Fruit fly (Drosophila melanogaster) S2 (cell line): ENCODE measurements around the gene Drsl3.
A peak's percentile ranks its signal among the peaks of the same experiment; 100 is the strongest.

Source experiments
- CG8478 ChIP-seq: fragments of >200 bp; optimal IDR thresholded peaks from 2 replicates; lab custom pipeline; 2018
- CTCF ChIP-seq, 2 experiments: fragments of >200 bp; optimal IDR thresholded peaks; 2 replicates each; lab custom pipeline; 2018

The Drsl3 gene

DNA sequence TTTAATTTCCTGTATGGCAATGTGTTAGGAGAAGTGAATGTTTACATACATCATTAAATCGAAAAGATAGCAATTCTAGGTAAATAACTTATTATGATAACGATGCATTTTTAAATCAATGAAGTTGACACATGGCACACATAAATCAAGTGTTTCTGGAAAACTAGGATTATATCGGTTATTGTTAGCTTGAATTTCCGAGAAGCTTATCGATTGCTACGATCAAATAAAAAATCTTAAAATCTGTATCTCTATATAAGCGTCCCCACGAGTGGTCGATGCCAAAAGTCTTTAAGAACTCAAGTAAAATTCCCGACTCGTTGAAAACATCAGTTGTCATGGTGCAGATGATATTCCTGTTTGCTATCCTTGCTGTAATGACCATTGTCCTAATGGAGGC is at the start of gene Drsl3:
Gene Drsl3, plus strand, starts transcription at position 301 of the 400 bp plus-strand sequence.
- TF ChIP-seq CG8478 (lab: Kevin White, UChicago) (no peak), CTCF (optimal IDR thresholded peaks at IDR 0.05; lab: Kevin White, UChicago) (no peak)

DNA sequence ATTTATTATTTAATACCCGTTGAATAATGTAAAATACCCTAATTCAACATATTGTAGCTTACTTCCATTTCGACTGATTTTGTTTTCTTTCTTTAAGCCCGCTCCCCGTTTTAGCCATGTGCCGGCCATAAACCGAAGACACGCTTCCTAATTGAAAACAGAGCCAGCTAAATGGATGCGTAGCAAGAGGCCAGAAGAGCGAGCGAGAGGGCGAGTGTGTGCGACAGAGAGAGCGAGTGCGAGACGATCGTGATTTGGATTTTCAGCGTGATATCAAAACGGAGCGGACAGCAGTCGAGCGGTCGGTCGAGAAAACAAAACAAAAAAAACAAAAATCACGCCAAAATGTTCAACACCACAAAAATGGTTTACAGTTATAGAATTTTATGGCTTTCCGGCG is 48.5 kb upstream of the Drsl3 start:
- no peak for TF ChIP-seq CTCF (optimal IDR thresholded peaks at IDR 0.05; lab: Kevin White, UChicago)
- TF ChIP-seq CG8478 (lab: Kevin White, UChicago): no peak

DNA sequence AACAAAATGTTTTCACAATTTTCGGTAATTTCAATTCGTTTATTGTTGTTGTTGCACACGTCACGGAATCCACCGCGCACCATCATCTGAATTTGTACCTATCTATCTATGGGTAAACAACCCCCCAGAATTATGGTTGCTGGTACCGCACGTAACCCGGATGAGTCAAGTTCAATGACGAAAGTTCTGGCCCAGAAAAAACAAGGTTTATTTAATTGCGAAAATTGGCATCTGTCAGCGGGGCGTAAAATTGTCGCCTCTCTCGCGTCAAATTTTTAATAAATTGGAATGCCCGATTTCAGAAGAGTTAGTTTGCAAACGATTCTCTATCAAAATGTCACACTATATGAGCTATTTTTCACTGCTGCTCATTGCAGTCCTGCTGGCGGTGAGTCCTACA is 46.6 kb upstream of the Drsl3 start, which contains the start of gene CG34265:
Gene CG34265, plus strand, starts transcription at position 301 of the 400 bp plus-strand sequence.
- TF ChIP-seq CTCF (optimal IDR thresholded peaks at IDR 0.05; lab: Kevin White, UChicago) (no peak), CG8478 (lab: Kevin White, UChicago) (no peak)

DNA sequence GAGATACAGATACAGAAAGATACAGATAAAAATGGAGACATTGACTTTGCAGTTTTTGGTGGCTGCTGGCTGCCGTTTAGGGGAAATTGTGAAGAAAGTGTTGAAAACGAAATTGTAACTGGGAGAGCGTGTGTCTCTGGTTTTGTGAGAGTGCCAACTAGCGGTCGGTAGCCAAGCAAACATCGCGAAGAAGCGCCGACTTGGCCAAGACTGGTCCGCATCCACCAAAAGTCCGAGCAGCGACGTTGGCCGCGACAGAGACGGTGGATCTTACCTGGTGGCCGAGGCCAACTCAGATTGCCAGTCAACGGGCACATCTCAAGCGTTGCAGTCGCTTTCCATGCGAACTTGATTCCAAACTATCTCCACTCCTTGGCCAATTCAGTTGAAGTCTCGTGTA is 44.1 kb upstream of the Drsl3 start, which contains the start of gene CG14960:
Gene CG14960, plus strand, starts transcription at position 301 of the 400 bp plus-strand sequence.
- no peak for TF ChIP-seq CTCF (optimal IDR thresholded peaks at IDR 0.05; lab: Kevin White, UChicago)
- TF ChIP-seq CG8478 (lab: Kevin White, UChicago): no peak

DNA sequence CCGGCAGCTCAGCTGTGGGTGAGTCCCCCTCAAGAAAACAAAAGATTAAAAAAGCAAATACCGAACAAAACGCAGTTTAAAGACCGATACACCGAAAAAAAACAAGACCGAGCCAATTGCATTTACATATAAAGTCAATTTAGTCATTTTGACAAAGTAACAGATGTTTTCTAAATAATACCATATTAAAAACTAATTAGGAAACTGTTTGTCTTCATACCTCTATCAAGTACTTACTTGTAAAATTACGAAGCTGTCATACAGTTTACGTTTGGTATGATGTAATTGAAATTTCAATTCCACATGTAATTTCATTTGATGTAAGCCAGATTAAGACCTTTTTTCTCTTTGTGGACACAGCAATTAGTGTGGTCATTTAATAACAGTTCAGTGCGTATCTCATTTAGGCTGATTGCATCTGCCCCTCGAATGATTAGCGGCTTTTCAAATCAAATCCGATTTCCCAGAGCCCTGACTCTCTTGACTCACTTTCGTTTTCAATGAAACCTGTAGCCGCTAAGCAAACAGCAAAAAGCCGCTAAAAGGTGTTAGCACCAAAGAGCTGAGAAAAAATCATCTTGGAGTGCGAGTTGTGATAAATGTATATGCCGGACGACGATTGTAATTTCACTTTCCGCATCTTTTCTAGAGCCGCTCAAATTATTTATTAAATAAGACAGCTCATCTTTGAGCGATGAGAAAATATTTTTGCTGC is 40.2 kb upstream of the Drsl3 start:
- no peak for TF ChIP-seq CG8478 (lab: Kevin White, UChicago)
- no peak for TF ChIP-seq CTCF (optimal IDR thresholded peaks at IDR 0.05; lab: Kevin White, UChicago)

DNA sequence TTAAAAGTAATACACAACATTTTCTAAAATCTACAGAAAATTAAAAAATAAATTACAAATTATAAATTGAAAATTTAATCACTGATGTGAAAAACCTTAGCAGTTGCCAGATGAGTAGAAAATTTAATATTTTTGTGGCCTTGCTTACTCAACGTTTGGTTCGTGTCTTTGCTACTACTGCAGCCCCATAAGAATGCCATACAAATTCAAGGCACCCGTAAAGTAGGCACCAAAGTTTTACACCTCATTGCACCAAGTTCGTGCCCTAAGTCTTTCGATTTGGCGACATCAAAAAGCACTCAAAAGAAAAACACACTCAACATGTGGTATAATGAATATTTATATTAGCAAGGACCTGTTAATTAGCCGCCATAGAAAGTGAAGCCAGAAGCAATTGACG is 37.9 kb upstream of the Drsl3 start:
- TF ChIP-seq CG8478 (lab: Kevin White, UChicago): no peak
- peak; percentile 46 to 66 for TF ChIP-seq CTCF (optimal IDR thresholded peaks at IDR 0.05; lab: Kevin White, UChicago)

DNA sequence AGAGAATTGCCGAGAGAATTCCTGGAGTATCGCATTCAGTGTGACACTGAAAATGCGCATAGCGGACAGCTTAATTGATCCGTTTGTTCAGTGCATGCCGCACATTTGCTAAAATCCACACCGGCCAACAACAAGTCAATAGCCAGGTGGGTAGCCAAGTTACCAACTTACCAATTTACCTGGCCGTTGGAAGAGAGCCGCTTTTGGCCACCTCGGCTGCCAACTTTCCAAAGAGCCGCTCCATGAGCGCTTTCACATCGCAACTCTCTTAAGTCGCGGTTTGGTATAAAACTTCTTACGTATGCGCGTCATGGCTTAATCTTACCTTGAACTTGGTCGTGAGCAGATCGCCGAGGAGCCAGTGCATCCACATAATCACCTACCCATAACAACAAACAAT is 34.9 kb upstream of the Drsl3 start, which contains the start of gene CG12017:
Gene CG12017, plus strand, starts transcription at position 310 of the 400 bp plus-strand sequence.
- no peak for TF ChIP-seq CTCF (optimal IDR thresholded peaks at IDR 0.05; lab: Kevin White, UChicago)
- TF ChIP-seq CG8478 (lab: Kevin White, UChicago): no peak

DNA sequence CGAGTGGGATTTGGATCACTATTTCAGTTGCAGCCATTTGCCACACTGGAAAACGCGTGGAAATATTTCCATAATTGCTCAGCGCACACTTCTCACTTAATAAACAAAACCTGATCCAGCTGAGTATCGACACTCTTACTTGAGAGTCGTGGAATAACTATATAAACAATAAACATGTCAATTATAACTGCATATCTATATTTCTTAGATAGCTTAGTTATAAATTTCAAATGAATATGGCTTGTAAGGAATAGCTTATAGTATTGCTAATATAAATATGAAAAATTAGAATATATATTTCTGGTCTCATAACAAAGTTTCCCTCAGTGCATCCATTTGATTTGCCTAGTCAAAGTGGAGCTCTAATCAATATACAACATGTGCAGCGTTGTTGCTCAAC is 31.5 kb upstream of the Drsl3 start:
- TF ChIP-seq CG8478 (lab: Kevin White, UChicago) (no peak), CTCF (optimal IDR thresholded peaks at IDR 0.05; lab: Kevin White, UChicago) (no peak)

DNA sequence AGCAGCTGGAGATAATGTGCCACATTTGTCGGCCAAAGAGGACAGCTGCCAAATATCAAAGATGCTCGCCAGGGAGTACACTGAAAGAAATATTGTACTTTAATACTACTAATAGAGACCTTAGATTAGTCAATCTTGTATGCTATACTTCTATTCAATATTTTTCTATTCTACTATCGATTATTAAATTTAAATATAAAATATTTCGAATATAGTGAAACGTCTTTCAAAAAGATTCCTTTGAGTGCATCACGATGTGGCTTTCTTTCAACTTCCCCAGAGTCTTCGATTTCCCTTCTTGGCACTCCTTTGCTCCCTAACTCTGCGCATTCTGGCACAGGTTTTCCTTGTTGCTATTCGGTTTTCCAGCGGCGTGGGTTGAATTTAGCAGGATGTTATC is 29.9 kb upstream of the Drsl3 start:
- TF ChIP-seq CG8478 (lab: Kevin White, UChicago) (no peak), CTCF (optimal IDR thresholded peaks at IDR 0.05; lab: Kevin White, UChicago) (no peak)

DNA sequence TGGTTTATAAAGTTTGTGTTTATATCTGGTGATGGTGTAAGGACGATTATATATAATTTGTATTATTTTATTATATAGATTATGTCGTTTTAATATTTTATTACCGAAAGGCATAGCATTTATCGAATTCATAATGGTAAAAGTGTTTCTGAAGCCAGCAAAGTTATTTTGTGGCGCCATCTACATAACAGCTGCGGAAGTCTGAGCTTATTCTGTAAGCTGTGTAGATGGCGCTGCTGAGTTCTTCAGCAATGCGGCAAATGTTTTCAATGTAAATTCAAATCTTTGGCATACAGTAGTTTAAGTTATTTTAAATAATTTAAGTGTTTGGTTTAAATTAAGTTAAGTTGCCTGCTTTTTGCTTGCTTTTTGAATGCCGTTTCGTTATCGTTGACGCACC is 26.4 kb upstream of the Drsl3 start:
- TF ChIP-seq CG8478 (lab: Kevin White, UChicago) (no peak), CTCF (optimal IDR thresholded peaks at IDR 0.05; lab: Kevin White, UChicago) (peak; percentile 75 to 90)

DNA sequence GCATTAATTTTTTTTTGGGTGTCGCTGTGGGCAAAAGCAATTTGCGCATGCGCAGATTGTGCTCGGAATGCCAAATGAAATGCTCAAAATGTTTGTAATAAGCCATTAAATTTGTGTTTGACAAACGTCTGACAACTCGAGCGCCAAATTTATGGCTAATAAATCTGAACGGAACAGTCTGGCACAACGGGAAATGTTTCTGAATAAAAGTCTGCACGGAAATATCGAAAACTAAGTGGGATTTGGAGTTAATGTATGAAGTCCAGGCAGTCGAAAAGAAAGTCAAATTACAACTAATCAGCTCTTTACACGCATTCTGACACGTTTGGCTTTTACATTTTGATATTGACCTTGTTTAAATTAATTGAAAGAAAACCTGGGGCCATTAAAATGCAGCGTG is 23.6 kb upstream of the Drsl3 start, which contains the start of gene CG12009:
Gene CG12009, plus strand, starts transcription at position 301 of the 400 bp plus-strand sequence.
- TF ChIP-seq CTCF (optimal IDR thresholded peaks at IDR 0.05; lab: Kevin White, UChicago) (no peak), CG8478 (lab: Kevin White, UChicago) (no peak)

DNA sequence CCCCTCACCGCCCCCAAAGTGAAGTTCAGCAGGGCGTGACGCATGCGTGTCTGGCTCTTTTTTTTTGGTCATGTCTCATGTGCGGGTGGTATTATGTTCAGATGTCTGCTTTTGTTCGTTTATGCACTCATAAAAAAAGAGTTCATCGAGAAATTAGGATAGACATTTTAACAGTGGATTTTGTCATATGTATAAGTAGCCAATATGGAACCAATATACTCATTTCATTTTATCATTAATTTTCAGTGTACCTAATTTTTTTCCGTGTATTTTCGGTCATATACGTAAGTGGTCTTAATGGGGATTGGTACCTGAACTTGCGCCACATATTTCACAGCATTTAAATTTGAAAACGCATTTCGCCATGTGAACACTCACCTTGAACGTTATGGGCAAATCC is 14.5 kb upstream of the Drsl3 start:
- TF ChIP-seq CG8478 (lab: Kevin White, UChicago): no peak
- TF ChIP-seq CTCF (optimal IDR thresholded peaks at IDR 0.05; lab: Kevin White, UChicago): no peak

DNA sequence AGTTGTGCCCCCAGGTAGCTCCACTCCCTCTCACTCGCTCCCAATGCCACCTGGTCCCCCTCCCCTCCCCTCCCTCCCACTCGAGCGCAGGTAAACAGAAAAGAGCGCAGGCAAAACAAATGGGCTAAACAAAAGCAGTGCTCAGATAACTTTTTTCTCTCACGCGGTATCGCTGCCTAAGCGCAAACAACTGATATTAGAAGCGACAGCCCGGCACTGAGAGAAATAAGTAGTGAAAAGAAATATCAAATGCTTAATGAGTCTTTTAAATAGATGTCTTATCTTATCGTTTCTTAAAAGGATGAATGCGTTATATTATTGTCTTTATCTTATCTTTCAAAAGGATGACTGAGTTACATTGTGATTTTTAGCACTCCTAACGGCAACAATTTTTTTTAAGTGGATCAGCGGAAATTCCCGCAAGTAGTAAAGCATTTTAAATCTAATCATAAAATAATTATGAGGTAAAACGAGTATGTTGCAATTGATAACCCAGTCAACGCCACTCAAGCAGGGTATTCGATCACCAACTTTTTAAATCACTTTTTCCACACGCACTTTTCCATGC is 13.5 kb upstream of the Drsl3 start:
- TF ChIP-seq CG8478 (lab: Kevin White, UChicago) (no peak), CTCF (optimal IDR thresholded peaks at IDR 0.05; lab: Kevin White, UChicago) (no peak)

DNA sequence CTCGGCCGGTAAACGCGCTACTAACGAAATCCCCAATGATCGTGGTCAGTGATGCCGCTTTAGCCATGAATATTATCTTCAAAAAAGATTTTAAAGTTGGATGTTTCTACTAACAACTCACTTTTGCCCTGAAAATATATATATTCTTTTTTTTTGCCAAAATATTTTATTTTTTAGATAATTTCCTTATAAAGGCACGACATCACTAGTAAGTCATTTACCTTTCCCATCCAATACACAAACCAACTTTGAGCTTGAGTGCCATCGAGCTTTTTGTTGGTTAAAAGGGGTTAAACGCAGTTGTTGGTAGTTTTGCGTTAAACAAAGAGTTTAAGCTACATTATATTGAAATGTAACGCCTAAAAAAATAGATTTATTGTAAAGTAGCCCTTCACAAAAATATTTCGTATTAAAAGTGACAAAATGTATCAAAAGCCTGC is 11.7 kb upstream of the Drsl3 start, which contains the start of gene CG14968:
Gene CG14968, minus strand, starts transcription at position 26 of the 440 bp plus-strand sequence.
- no peak for TF ChIP-seq CTCF (optimal IDR thresholded peaks at IDR 0.05; lab: Kevin White, UChicago)
- TF ChIP-seq CG8478 (lab: Kevin White, UChicago): no peak
